Fruit fly (Drosophila melanogaster): ENCODE results near the gene CG44000.

Gene CG44000

dm6 chr2L:5044892-5045619 is 2.0 kb downstream of the CG44000 start:
- no peak for TF ChIP-seq pan (optimal IDR thresholded peaks at IDR 0.05)
- no peak for TF ChIP-seq N (GFP tag; optimal IDR thresholded peaks at IDR 0.05)
- TF ChIP-seq ey (GFP tag; optimal IDR thresholded peaks at IDR 0.05) = peak; percentile 44
- TF ChIP-seq HLH106 (tag; optimal IDR thresholded peaks at IDR 0.05) = peak; percentile 28
- TF ChIP-seq OdsH (GFP tag; optimal IDR thresholded peaks at IDR 0.05) = peak; percentile 18
- no peak for TF ChIP-seq CrebA (GFP tag; optimal IDR thresholded peaks at IDR 0.05; ENCODE audit: borderline replicate concordance)
- no peak for TF ChIP-seq jim (GFP tag; optimal IDR thresholded peaks at IDR 0.05)
- TF ChIP-seq Rel (GFP tag; optimal IDR thresholded peaks at IDR 0.05) = no peak
- no peak for TF ChIP-seq Rel (tag; optimal IDR thresholded peaks at IDR 0.05)
- peak in 1 of 2 experiments; percentile 43 for TF ChIP-seq foxo (GFP tag; optimal IDR thresholded peaks at IDR 0.05)
- peak; percentile 55 for TF ChIP-seq h (GFP tag; optimal IDR thresholded peaks at IDR 0.05)
- TF ChIP-seq Vsx2 (GFP tag; optimal IDR thresholded peaks at IDR 0.05; ENCODE audit: partially characterized antibody) = peak; percentile 33
- peak; percentile 52 for TF ChIP-seq br (GFP tag; optimal IDR thresholded peaks at IDR 0.05)
- TF ChIP-seq Hnf4 (GFP tag; optimal IDR thresholded peaks at IDR 0.05) = peak; percentile 15
- TF ChIP-seq Hr83 (GFP tag; optimal IDR thresholded peaks at IDR 0.05; ENCODE audit: poor library complexity, severe bottlenecking) = peak; percentile 3
- peak; percentile 42 for TF ChIP-seq rgr (GFP tag; optimal IDR thresholded peaks at IDR 0.05)
- peak; percentile 11 for TF ChIP-seq Sp1 (GFP tag; optimal IDR thresholded peaks at IDR 0.05)
- TF ChIP-seq brk (GFP tag; optimal IDR thresholded peaks at IDR 0.05) = no peak
- TF ChIP-seq sage (GFP tag; optimal IDR thresholded peaks at IDR 0.05) = no peak
- TF ChIP-seq tai (GFP tag; optimal IDR thresholded peaks at IDR 0.05) = no peak
- TF ChIP-seq usp (GFP tag; optimal IDR thresholded peaks at IDR 0.05) = no peak
- no peak for TF ChIP-seq Abd-B (GFP tag; optimal IDR thresholded peaks at IDR 0.05)
- TF ChIP-seq sv (GFP tag; optimal IDR thresholded peaks at IDR 0.05) = peak; percentile 31

- TF ChIP-seq dmrt93B (GFP tag; optimal IDR thresholded peaks at IDR 0.05) (no peak), CG32264 (GFP tag; optimal IDR thresholded peaks at IDR 0.05) (no peak), lola (GFP tag; optimal IDR thresholded peaks at IDR 0.05) (no peak)
Observed at dm6 chr2L:5046261-5046660, 3.2 kb downstream of the CG44000 start.

- no peak for TF ChIP-seq CG9705 (GFP tag; optimal IDR thresholded peaks at IDR 0.05)
- no peak for TF ChIP-seq sage (GFP tag; optimal IDR thresholded peaks at IDR 0.05)
- TF ChIP-seq CrebA (GFP tag; optimal IDR thresholded peaks at IDR 0.05; ENCODE audit: borderline replicate concordance) = no peak
- no peak for TF ChIP-seq Abd-B (GFP tag; optimal IDR thresholded peaks at IDR 0.05)
- TF ChIP-seq jim (GFP tag; optimal IDR thresholded peaks at IDR 0.05) = no peak
- TF ChIP-seq N (GFP tag; optimal IDR thresholded peaks at IDR 0.05) = no peak
- TF ChIP-seq Dif (GFP tag; optimal IDR thresholded peaks at IDR 0.05; ENCODE audit: partially characterized antibody) = no peak
- no peak for TF ChIP-seq Rel (GFP tag; optimal IDR thresholded peaks at IDR 0.05)
- no peak for TF ChIP-seq Rel (tag; optimal IDR thresholded peaks at IDR 0.05)
- no peak for TF ChIP-seq Mio (GFP tag; optimal IDR thresholded peaks at IDR 0.05)
- no peak for TF ChIP-seq psq (GFP tag; optimal IDR thresholded peaks at IDR 0.05)
- no peak for TF ChIP-seq usp (GFP tag; optimal IDR thresholded peaks at IDR 0.05)
- TF ChIP-seq dl (GFP tag; optimal IDR thresholded peaks at IDR 0.05; ENCODE audit: insufficient read depth in 1 of 2, partially characterized antibody in 2 of 2) = no peak
- TF ChIP-seq h (GFP tag; optimal IDR thresholded peaks at IDR 0.05) = no peak
- no peak for TF ChIP-seq Hr78 (GFP tag; optimal IDR thresholded peaks at IDR 0.05)
- TF ChIP-seq GATAd (GFP tag; optimal IDR thresholded peaks at IDR 0.05) = no peak
- TF ChIP-seq sv (GFP tag; optimal IDR thresholded peaks at IDR 0.05) = no peak
- TF ChIP-seq tai (GFP tag; optimal IDR thresholded peaks at IDR 0.05) = no peak
- no peak for TF ChIP-seq Hnf4 (GFP tag; optimal IDR thresholded peaks at IDR 0.05)
- no peak for TF ChIP-seq OdsH (GFP tag; optimal IDR thresholded peaks at IDR 0.05)
- no peak for TF ChIP-seq rgr (GFP tag; optimal IDR thresholded peaks at IDR 0.05)
Observed at dm6 chr2L:5049974-5050373, 6.9 kb downstream of the CG44000 start.

DNA sequence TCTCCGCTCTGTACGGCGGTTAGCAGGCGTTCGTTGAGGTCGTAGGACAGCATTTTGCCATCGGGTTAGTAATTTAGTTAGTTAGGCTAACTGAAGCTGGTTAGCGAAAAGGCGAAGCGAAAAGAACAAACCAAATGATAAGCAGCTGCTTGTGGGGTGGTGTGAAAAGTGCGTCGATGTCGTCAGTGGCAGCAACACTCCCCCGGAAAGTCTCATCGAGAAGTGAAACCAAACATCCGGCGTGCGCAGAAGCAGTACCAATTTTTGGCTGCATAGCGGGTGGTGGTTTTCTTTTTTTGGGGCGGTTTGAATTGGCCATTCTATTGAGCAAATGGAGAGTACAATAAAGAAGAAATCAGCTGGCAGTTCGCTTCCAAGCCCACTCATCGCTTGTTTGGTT is 7.8 kb downstream of the CG44000 start, which contains the start of gene CG9121:
CG9121 (minus strand) TSS at position 238 of the 400 bp plus-strand sequence.
- no peak for TF ChIP-seq CG32264 (GFP tag; optimal IDR thresholded peaks at IDR 0.05)
- no peak for TF ChIP-seq OdsH (GFP tag; optimal IDR thresholded peaks at IDR 0.05)
- TF ChIP-seq N (GFP tag; optimal IDR thresholded peaks at IDR 0.05) = no peak
- no peak for TF ChIP-seq Hnf4 (GFP tag; optimal IDR thresholded peaks at IDR 0.05)
